Fruit fly (Drosophila melanogaster): ENCODE data around the gene opm.
A peak's percentile ranks its signal among the peaks of the same experiment; 100 is the strongest.

Gene opm

DNA sequence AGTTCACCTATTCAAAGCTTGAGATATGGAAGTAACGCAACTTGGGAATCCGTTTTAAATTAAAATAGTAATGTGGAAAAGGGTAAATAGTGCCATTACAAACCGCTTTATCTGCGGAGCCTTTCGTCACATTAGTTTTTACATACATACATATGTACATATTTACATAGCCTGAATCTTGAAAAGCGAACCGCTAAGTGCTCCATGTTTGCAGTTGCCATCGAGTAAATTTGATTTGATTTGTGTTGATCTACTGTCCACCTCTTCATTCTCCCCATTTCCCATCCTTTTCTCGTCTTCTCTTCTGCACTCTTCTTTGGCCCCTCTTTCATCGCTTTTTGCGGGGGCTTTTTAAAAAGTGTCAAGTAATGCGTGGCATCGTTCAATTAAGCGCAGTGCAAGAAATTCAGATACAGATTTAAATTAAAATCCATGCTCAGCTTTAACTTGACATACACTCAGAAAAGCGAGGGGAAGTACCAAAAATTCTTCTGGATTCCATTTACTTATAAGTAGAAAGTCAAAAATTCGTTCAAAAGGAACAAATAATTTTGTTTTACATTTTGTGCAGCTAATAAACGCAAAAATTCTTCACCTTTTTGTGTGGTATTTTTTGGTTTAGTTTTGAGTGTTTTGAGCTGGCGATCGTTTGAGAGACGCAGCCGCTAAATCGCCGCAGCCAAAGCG lies 23.1 kb downstream of the opm start (continued):
- TF ChIP-seq sna (GFP tag; IDR thresholded peaks at IDR 0.05; ENCODE audit: partially characterized antibody) (no peak), Bteb2 (GFP tag; optimal IDR thresholded peaks at IDR 0.05) (peak; percentile 51), CG13296 (GFP tag; optimal IDR thresholded peaks at IDR 0.05) (peak; percentile 91), Sox100B (GFP tag; optimal IDR thresholded peaks at IDR 0.05) (peak; percentile 92), oc (tag; optimal IDR thresholded peaks at IDR 0.05) (peak; percentile 88), CG5953 (GFP tag; IDR thresholded peaks at IDR 0.05) (peak; percentile 89), Dref (GFP tag; IDR thresholded peaks at IDR 0.05) (no peak), eve (GFP tag; optimal IDR thresholded peaks at IDR 0.05) (peak in 1 of 2 experiments; percentile 82), CG9609 (GFP tag; optimal IDR thresholded peaks at IDR 0.05) (peak; percentile 47), CG6254 (GFP tag; optimal IDR thresholded peaks at IDR 0.05) (peak; percentile 84), fd96Cb (tag; optimal IDR thresholded peaks at IDR 0.05) (peak; percentile 50), row (GFP tag; IDR thresholded peaks at IDR 0.05) (no peak), CG7786 (GFP tag; optimal IDR thresholded peaks at IDR 0.05) (peak; percentile 21), scrt (GFP tag; optimal IDR thresholded peaks at IDR 0.05) (peak; percentile 69), Hsf (GFP tag; optimal IDR thresholded peaks at IDR 0.05) (peak; percentile 40), CG15479 (GFP tag; optimal IDR thresholded peaks at IDR 0.05) (no peak), Mes4 (GFP tag; optimal IDR thresholded peaks at IDR 0.05) (peak; percentile 90), CG16779 (GFP tag; IDR thresholded peaks at IDR 0.05) (peak; percentile 41; the same call in 1 of the 2 replicates), ftz-f1 (GFP tag; optimal IDR thresholded peaks at IDR 0.05) (no peak), YL-1 (GFP tag; optimal IDR thresholded peaks at IDR 0.05) (peak; percentile 87), tx (GFP tag; optimal IDR thresholded peaks at IDR 0.05) (no peak), ranshi (GFP tag; IDR thresholded peaks at IDR 0.05) (peak; percentile 74; the same call in 1 of the 2 replicates), lmd (GFP tag; IDR thresholded peaks at IDR 0.05) (no peak), CG8924 (tag; optimal IDR thresholded peaks at IDR 0.05) (peak; percentile 71), CG42726 (GFP tag; IDR thresholded peaks at IDR 0.05; ENCODE audit: partially characterized antibody) (no peak), Ssrp (tag; optimal IDR thresholded peaks at IDR 0.05) (no peak), toy (GFP tag; IDR thresholded peaks at IDR 0.05) (0 out of 2 replicates have a peak, but pooled peaks have one; percentile 37), yki (optimal IDR thresholded peaks at IDR 0.05) (no peak), CG18262 (tag; optimal IDR thresholded peaks at IDR 0.05) (peak; percentile 66), CG6813 (GFP tag; optimal IDR thresholded peaks at IDR 0.05) (peak; percentile 96), CG13894 (tag; optimal IDR thresholded peaks at IDR 0.05) (peak; percentile 45), CG12744 (GFP tag; optimal IDR thresholded peaks at IDR 0.05) (peak; percentile 75), CG12104 (GFP tag; optimal IDR thresholded peaks at IDR 0.05) (peak; percentile 86), CG15696 (tag; optimal IDR thresholded peaks at IDR 0.05) (peak; percentile 75), CG13287 (GFP tag; IDR thresholded peaks at IDR 0.05; ENCODE audit: partially characterized antibody) (no peak), fd64A (GFP tag; optimal IDR thresholded peaks at IDR 0.05) (peak; percentile 97), zen2 (GFP tag; IDR thresholded peaks at IDR 0.05; ENCODE audit: partially characterized antibody) (no peak), disco-r (GFP tag; optimal IDR thresholded peaks at IDR 0.05) (peak; percentile 21), org-1 (GFP tag; optimal IDR thresholded peaks at IDR 0.05) (peak; percentile 85), CG1792 (GFP tag; optimal IDR thresholded peaks at IDR 0.05) (peak; percentile 94), psq (GFP tag; optimal IDR thresholded peaks at IDR 0.05) (peak; percentile 76), so (GFP tag; IDR thresholded peaks at IDR 0.05) (peak; percentile 82; the same call in 2 of the 3 replicates), CG17912 (GFP tag; optimal IDR thresholded peaks at IDR 0.05) (peak; percentile 93), CG10209 (GFP tag; optimal IDR thresholded peaks at IDR 0.05) (peak; percentile 92), btn (GFP tag; optimal IDR thresholded peaks at IDR 0.05) (peak; percentile 79), Abd-B (GFP tag; optimal IDR thresholded peaks at IDR 0.05) (no peak), CG2199 (GFP tag; IDR thresholded peaks at IDR 0.05) (no peak), Camta (GFP tag; optimal IDR thresholded peaks at IDR 0.05) (peak; percentile 89), CG31388 (GFP tag; optimal IDR thresholded peaks at IDR 0.05) (no peak), Awh (GFP tag; IDR thresholded peaks at IDR 0.05) (peak; percentile 93)
